Worm (Caenorhabditis elegans) whole organism, L1 larva: Measurements from ENCODE around the gene calf-1.

Experiments
- C04F5.9 ChIP-seq: sonication (generic microtip); optimal IDR thresholded peaks from 2 replicates; lab custom pipeline; 2016; ENCODE audit warnings: missing genetic modification characterization, missing compliant biosample characterization
- C16A3.4 ChIP-seq: fragments of 150-350 bp; optimal IDR thresholded peaks from 2 replicates; lab custom pipeline; 2014; ENCODE audit warnings: missing biosample characterization, missing genetic modification characterization
- C34B4.2 ChIP-seq: sonication (generic microtip); optimal IDR thresholded peaks from 2 replicates; lab custom pipeline; 2017; ENCODE audit warnings: mild to moderate bottlenecking, missing genetic modification characterization, missing compliant biosample characterization
- F16B12.6 ChIP-seq: fragments of 150-350 bp; optimal IDR thresholded peaks from 2 replicates; lab custom pipeline; 2014; ENCODE audit warnings: missing biosample characterization, missing genetic modification characterization
- Y116A8C.19 ChIP-seq: sonication (generic microtip); optimal IDR thresholded peaks from 2 replicates; lab custom pipeline; 2016; ENCODE audit warnings: missing compliant biosample characterization, missing genetic modification characterization, borderline replicate concordance
- aha-1 ChIP-seq: fragments of 150-350 bp; optimal IDR thresholded peaks from 2 replicates; lab custom pipeline; 2014; ENCODE audit warnings: missing biosample characterization, missing genetic modification characterization
- alr-1 ChIP-seq: fragments of 200-800 bp; sonication (Bioruptor generic); optimal IDR thresholded peaks from 2 replicates; lab custom pipeline; 2018; ENCODE audit warnings: borderline replicate concordance, mild to moderate bottlenecking, missing genetic modification characterization, missing compliant biosample characterization
- blmp-1 ChIP-seq: fragments of 150-350 bp; optimal IDR thresholded peaks from 2 replicates; lab custom pipeline; 2014; ENCODE audit warnings: missing biosample characterization, missing genetic modification characterization
- ceh-63 ChIP-seq: fragments of 200-800 bp; sonication (Bioruptor generic); optimal IDR thresholded peaks from 2 replicates; lab custom pipeline; 2018; ENCODE audit warnings: mild to moderate bottlenecking, missing genetic modification characterization, missing compliant biosample characterization
- ceh-8 ChIP-seq: fragments of 200-800 bp; sonication (Bioruptor generic); optimal IDR thresholded peaks from 2 replicates; lab custom pipeline; 2018; ENCODE audit warnings: mild to moderate bottlenecking, missing genetic modification characterization, moderate library complexity, missing compliant biosample characterization
- ceh-82 ChIP-seq, 3 experiments: fragments of 150-350 bp in 1 of 3; sonication (generic microtip) in 2 of 3; optimal IDR thresholded peaks; 2 replicates each; lab custom pipeline; 2014 to 2017; ENCODE audit warnings: missing biosample characterization in 3 of 3, missing genetic modification characterization in 3 of 3
- ceh-88 ChIP-seq: fragments of 200-800 bp; sonication (Bioruptor generic); IDR thresholded peaks from 2 replicates; pipeline ENCODE4 v1.3.6; 2022; ENCODE audit warnings: missing genetic modification characterization, missing compliant biosample characterization
- ces-1 ChIP-seq: fragments of 150-350 bp; optimal IDR thresholded peaks from 2 replicates; lab custom pipeline; 2014; ENCODE audit warnings: missing biosample characterization, missing genetic modification reagents, missing genetic modification characterization
- dpl-1 ChIP-seq, 3 experiments: fragments of 150-350 bp in 2 of 3; sonication (generic microtip) in 1 of 3; optimal IDR thresholded peaks; 2 replicates each; lab custom pipeline; 2014 to 2017; ENCODE audit warnings: missing biosample characterization in 3 of 3, missing genetic modification characterization in 3 of 3, missing genetic modification reagents in 3 of 3
- dsc-1 ChIP-seq: sonication (generic microtip); optimal IDR thresholded peaks from 2 replicates; lab custom pipeline; 2016; ENCODE audit warnings: mild to moderate bottlenecking, missing genetic modification characterization, missing compliant biosample characterization
- egl-27 ChIP-seq, 2 experiments: fragments of 150-350 bp in 1 of 2; sonication (generic microtip); optimal IDR thresholded peaks; 3 replicates each; lab custom pipeline; 2017 to 2018; ENCODE audit warnings: missing biosample characterization in 2 of 2, missing genetic modification characterization in 2 of 2, missing genetic modification reagents in 2 of 2
- elt-2 ChIP-seq: sonication (generic microtip); optimal IDR thresholded peaks from 2 replicates; lab custom pipeline; 2016; ENCODE audit warnings: missing genetic modification characterization, mild to moderate bottlenecking, inconsistent platforms, missing compliant biosample characterization, missing genetic modification reagents
- elt-3 ChIP-seq, 6 experiments: fragments of 150-350 bp in 1 of 6; sonication (generic microtip); optimal IDR thresholded peaks; 2 replicates each; lab custom pipeline; 2017 to 2018; ENCODE audit warnings: missing biosample characterization in 6 of 6, missing genetic modification characterization in 6 of 6, inconsistent platforms in 1 of 6
- ets-5 ChIP-seq: fragments of 200-800 bp; sonication (Bioruptor generic); IDR thresholded peaks from 2 replicates; pipeline ENCODE4 v1.3.6; 2022; ENCODE audit warnings: missing genetic modification characterization, missing compliant biosample characterization
- fkh-10 ChIP-seq: sonication (generic microtip); optimal IDR thresholded peaks from 2 replicates; lab custom pipeline; 2017; ENCODE audit warnings: missing biosample characterization, missing genetic modification reagents, missing genetic modification characterization
- fkh-4 ChIP-seq: sonication (generic microtip); optimal IDR thresholded peaks from 2 replicates; lab custom pipeline; 2016; ENCODE audit warnings: missing compliant biosample characterization, missing genetic modification characterization, borderline replicate concordance
- fos-1 ChIP-seq: fragments of 150-350 bp; optimal IDR thresholded peaks from 2 replicates; lab custom pipeline; 2014; ENCODE audit warnings: missing biosample characterization, missing genetic modification characterization
- grh-1 ChIP-seq: fragments of 200-800 bp; sonication (Bioruptor generic); IDR thresholded peaks from 2 replicates; pipeline ENCODE4 v1.3.6; 2022; ENCODE audit warnings: missing genetic modification reagents, missing genetic modification characterization, missing compliant biosample characterization
- hlh-4 ChIP-seq: sonication (generic microtip); optimal IDR thresholded peaks from 2 replicates; lab custom pipeline; 2016; ENCODE audit warnings: mild to moderate bottlenecking, missing genetic modification characterization, missing compliant biosample characterization
- isw-1 ChIP-seq: fragments of 200-800 bp; sonication (Bioruptor generic); IDR thresholded peaks from 2 replicates; pipeline ENCODE4 v1.3.6; 2022; ENCODE audit warnings: missing genetic modification characterization, missing compliant biosample characterization
- jun-1 ChIP-seq: fragments of 150-350 bp; optimal IDR thresholded peaks from 2 replicates; lab custom pipeline; 2014; ENCODE audit warnings: missing biosample characterization, missing genetic modification reagents, missing genetic modification characterization
- lin-14 ChIP-seq: fragments of 200-800 bp; sonication (Bioruptor generic); optimal IDR thresholded peaks from 2 replicates; lab custom pipeline; 2018; ENCODE audit warnings: mild to moderate bottlenecking, missing genetic modification characterization, moderate library complexity, missing compliant biosample characterization
- lin-15B ChIP-seq: fragments of 150-350 bp; sonication (generic microtip); optimal IDR thresholded peaks from 3 replicates; lab custom pipeline; 2014; ENCODE audit warnings: missing biosample characterization, missing genetic modification characterization
- lin-35 ChIP-seq, 2 experiments: fragments of 150-350 bp; optimal IDR thresholded peaks; 2 replicates each; lab custom pipeline; 2014; ENCODE audit warnings: missing biosample characterization in 2 of 2, missing genetic modification characterization in 2 of 2, missing genetic modification reagents in 2 of 2
- lsy-2 ChIP-seq, 2 experiments: fragments of 150-350 bp; optimal IDR thresholded peaks; 2 replicates each; lab custom pipeline; 2014; ENCODE audit warnings: missing biosample characterization in 2 of 2, missing genetic modification characterization in 2 of 2
- mab-9 ChIP-seq: fragments of 200-800 bp; sonication (Bioruptor generic); IDR thresholded peaks from 2 replicates; pipeline ENCODE4 v1.3.6; 2022; ENCODE audit warnings: missing genetic modification reagents, missing genetic modification characterization, missing compliant biosample characterization
- mdl-1 ChIP-seq, 2 experiments: fragments of 150-350 bp; optimal IDR thresholded peaks; 2 replicates each; lab custom pipeline; 2014 to 2017; ENCODE audit warnings: missing biosample characterization in 2 of 2, missing genetic modification characterization in 2 of 2, inconsistent platforms in 1 of 2
- mep-1 ChIP-seq: fragments of 150-350 bp; optimal IDR thresholded peaks from 2 replicates; lab custom pipeline; 2014; ENCODE audit warnings: missing biosample characterization, missing genetic modification characterization
- nhr-11 ChIP-seq: fragments of 150-350 bp; optimal IDR thresholded peaks from 2 replicates; lab custom pipeline; 2014; ENCODE audit warnings: missing biosample characterization, missing genetic modification characterization
- nhr-12 ChIP-seq: sonication (generic microtip); optimal IDR thresholded peaks from 2 replicates; lab custom pipeline; 2017; ENCODE audit warnings: missing biosample characterization, missing genetic modification characterization
- nhr-47 ChIP-seq: sonication (generic microtip); optimal IDR thresholded peaks from 2 replicates; lab custom pipeline; 2016; ENCODE audit warnings: mild to moderate bottlenecking, missing genetic modification characterization, moderate library complexity, missing compliant biosample characterization
- nhr-71 ChIP-seq: sonication (generic microtip); optimal IDR thresholded peaks from 2 replicates; lab custom pipeline; 2016; ENCODE audit warnings: mild to moderate bottlenecking, missing genetic modification characterization, moderate library complexity, missing compliant biosample characterization
- nhr-76 ChIP-seq: sonication (generic microtip); optimal IDR thresholded peaks from 2 replicates; lab custom pipeline; 2017; ENCODE audit warnings: missing biosample characterization, missing genetic modification characterization
- pax-3 ChIP-seq: fragments of 200-800 bp; sonication (Bioruptor generic); optimal IDR thresholded peaks from 2 replicates; lab custom pipeline; 2018; ENCODE audit warnings: mild to moderate bottlenecking, missing genetic modification characterization, moderate library complexity, missing compliant biosample characterization
- pqm-1 ChIP-seq: sonication (generic microtip); optimal IDR thresholded peaks from 3 replicates; lab custom pipeline; 2017; ENCODE audit warnings: missing biosample characterization, missing genetic modification characterization
- rnt-1 ChIP-seq: sonication (generic microtip); optimal IDR thresholded peaks from 2 replicates; lab custom pipeline; 2016; ENCODE audit warnings: mild to moderate bottlenecking, missing genetic modification characterization, moderate library complexity, missing compliant biosample characterization
- snpc-4 ChIP-seq: fragments of 150-350 bp; optimal IDR thresholded peaks from 2 replicates; lab custom pipeline; 2014; ENCODE audit warnings: missing biosample characterization, missing genetic modification characterization
- sox-4 ChIP-seq: sonication (generic microtip); optimal IDR thresholded peaks from 2 replicates; lab custom pipeline; 2016; ENCODE audit warnings: missing genetic modification characterization, missing compliant biosample characterization
- swsn-7 ChIP-seq: sonication (generic microtip); optimal IDR thresholded peaks from 2 replicates; lab custom pipeline; 2016; ENCODE audit warnings: missing genetic modification characterization, missing compliant biosample characterization
- tbx-2 ChIP-seq: sonication (generic microtip); optimal IDR thresholded peaks from 2 replicates; lab custom pipeline; 2016; ENCODE audit warnings: missing genetic modification characterization, missing compliant biosample characterization
- tlp-1 ChIP-seq: fragments of 150-350 bp; optimal IDR thresholded peaks from 2 replicates; lab custom pipeline; 2014; ENCODE audit warnings: missing biosample characterization, missing genetic modification characterization
- unc-30 ChIP-seq: sonication (generic microtip); optimal IDR thresholded peaks from 2 replicates; lab custom pipeline; 2017; ENCODE audit warnings: missing biosample characterization, missing genetic modification characterization
- unc-62 ChIP-seq: fragments of 150-350 bp; optimal IDR thresholded peaks from 2 replicates; lab custom pipeline; 2014; ENCODE audit warnings: missing biosample characterization, missing genetic modification reagents, missing genetic modification characterization
- xbp-1 ChIP-seq: sonication (generic microtip); optimal IDR thresholded peaks from 2 replicates; lab custom pipeline; 2016; ENCODE audit warnings: missing genetic modification characterization, missing compliant biosample characterization
- ztf-11 ChIP-seq, 2 experiments: sonication (generic microtip); optimal IDR thresholded peaks; 2 replicates each; lab custom pipeline; 2016 to 2017; ENCODE audit warnings: missing genetic modification characterization in 2 of 2, missing biosample characterization in 1 of 2, missing compliant biosample characterization in 1 of 2
- ztf-4 ChIP-seq: fragments of 150-350 bp; optimal IDR thresholded peaks from 2 replicates; lab custom pipeline; 2014; ENCODE audit warnings: missing biosample characterization, missing genetic modification characterization

The calf-1 gene

DNA sequence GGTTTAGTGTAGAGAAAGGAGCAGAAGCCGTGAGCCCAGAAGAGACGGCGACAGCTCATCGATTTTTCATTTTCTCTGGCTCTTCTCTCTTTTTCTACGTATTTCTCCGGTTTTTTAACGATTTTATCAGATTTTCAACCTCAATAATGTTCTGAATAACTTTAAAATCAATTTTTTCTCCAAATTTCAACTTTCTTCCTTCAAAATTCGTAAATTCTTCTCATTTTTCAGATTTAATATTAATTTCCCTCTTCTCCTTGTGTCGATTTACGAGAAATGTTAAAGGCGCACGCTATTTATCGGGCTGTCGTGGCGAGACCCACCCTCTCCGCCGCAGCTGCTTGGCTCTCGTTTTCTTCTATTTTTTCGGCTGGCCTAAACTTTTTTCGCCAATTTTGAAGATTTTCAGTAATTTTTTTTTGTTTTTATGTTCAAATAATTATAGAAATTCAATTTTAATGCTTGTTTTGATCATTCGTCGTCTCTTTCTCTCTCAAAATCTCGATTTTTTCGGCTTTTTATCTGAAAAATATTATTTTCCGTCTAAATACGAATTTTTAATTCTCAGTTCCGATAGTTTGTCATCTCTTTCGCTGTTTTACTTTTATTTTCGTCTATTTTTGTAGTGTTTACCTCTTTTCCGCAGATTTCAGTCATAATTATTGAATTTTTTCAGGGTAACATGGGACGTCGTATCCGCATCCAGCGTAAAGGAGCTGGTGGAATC lies at the start of gene calf-1, which contains the start of gene rpl-2:
calf-1 (minus strand) TSS at position 77 of the 727 bp plus-strand sequence.
rpl-2 (plus strand) TSS at position 677 of the 727 bp plus-strand sequence.
- no peak for TF ChIP-seq unc-62
- TF ChIP-seq swsn-7 (tag; lab: Kevin White, UChicago) = peak; percentile 53
- no peak for TF ChIP-seq grh-1 (GFP tag; lab: Robert Waterston, UW)
- TF ChIP-seq isw-1 (GFP tag; lab: Robert Waterston, UW) = peak; percentile 51
- TF ChIP-seq lin-14 (GFP tag; lab: Kevin White, UChicago) = no peak
- peak; percentile 59 for TF ChIP-seq xbp-1 (tag; lab: Kevin White, UChicago)
- no peak for TF ChIP-seq fkh-10
- TF ChIP-seq C16A3.4 (tag; lab: Kevin White, UChicago) = peak; percentile 67
- no peak for TF ChIP-seq alr-1 (tag; lab: Kevin White, UChicago)
- TF ChIP-seq mdl-1 (tag; optimal IDR thresholded peaks at IDR 0.05; lab: Kevin White, UChicago) = no peak
- no peak for TF ChIP-seq ceh-63 (GFP tag; lab: Kevin White, UChicago)
- no peak for TF ChIP-seq nhr-76
- TF ChIP-seq ceh-88 (GFP tag; lab: Robert Waterston, UW) = no peak
- TF ChIP-seq dpl-1 (GFP tag; optimal IDR thresholded peaks at IDR 0.05; lab: Kevin White, UChicago) = peak; percentile 55 to 67 (median 63)
- no peak for TF ChIP-seq tlp-1 (tag; lab: Kevin White, UChicago)
- peak; percentile 78 for TF ChIP-seq nhr-71
- TF ChIP-seq ztf-11 (tag; optimal IDR thresholded peaks at IDR 0.05; lab: Kevin White, UChicago) = no peak
- peak; percentile 24 to 61 (median 59) for TF ChIP-seq ceh-82 (tag; optimal IDR thresholded peaks at IDR 0.05; lab: Kevin White, UChicago)
- TF ChIP-seq sox-4 (tag; lab: Kevin White, UChicago) = no peak
- no peak for TF ChIP-seq ets-5
- TF ChIP-seq blmp-1 = peak; percentile 60
- TF ChIP-seq lsy-2 (tag; optimal IDR thresholded peaks at IDR 0.05; lab: Kevin White, UChicago) = peak; percentile 33 to 86
- no peak for TF ChIP-seq ces-1 (GFP tag; lab: Kevin White, UChicago)
- peak in 1 of 6 experiments; percentile 51 for TF ChIP-seq elt-3 (tag; optimal IDR thresholded peaks at IDR 0.05; lab: Kevin White, UChicago)
- TF ChIP-seq pax-3 (tag; lab: Kevin White, UChicago) = no peak
- TF ChIP-seq rnt-1 (tag; lab: Kevin White, UChicago) = peak; percentile 62
- no peak for TF ChIP-seq fos-1 (tag; lab: Kevin White, UChicago)
- TF ChIP-seq Y116A8C.19 (tag; lab: Kevin White, UChicago) = no peak
- no peak for TF ChIP-seq fkh-4 (tag; lab: Kevin White, UChicago)
- TF ChIP-seq unc-30 (tag; lab: Kevin White, UChicago) = no peak
- no peak for TF ChIP-seq ztf-4 (tag; lab: Kevin White, UChicago)
- no peak for TF ChIP-seq aha-1 (tag; lab: Kevin White, UChicago)
- no peak for TF ChIP-seq jun-1
- TF ChIP-seq F16B12.6 = peak; percentile 57
- peak; percentile 68 for TF ChIP-seq tbx-2 (tag; lab: Kevin White, UChicago)
- peak; percentile 69 for TF ChIP-seq nhr-47 (tag; lab: Kevin White, UChicago)
- no peak for TF ChIP-seq nhr-11 (tag; lab: Kevin White, UChicago)
- no peak for TF ChIP-seq ceh-8 (GFP tag; lab: Kevin White, UChicago)
- no peak for TF ChIP-seq egl-27 (tag; optimal IDR thresholded peaks at IDR 0.05; lab: Kevin White, UChicago)
- TF ChIP-seq snpc-4 (tag; lab: Kevin White, UChicago) = no peak
- no peak for TF ChIP-seq C34B4.2 (tag; lab: Kevin White, UChicago)
- peak; percentile 62 to 84 for TF ChIP-seq lin-35 (GFP tag; optimal IDR thresholded peaks at IDR 0.05; lab: Kevin White, UChicago)
- TF ChIP-seq nhr-12 (tag; lab: Kevin White, UChicago) = no peak
- TF ChIP-seq pqm-1 = no peak
- TF ChIP-seq mep-1 = peak; percentile 79
- TF ChIP-seq dsc-1 (tag; lab: Kevin White, UChicago) = peak; percentile 57
- TF ChIP-seq C04F5.9 (tag; lab: Kevin White, UChicago) = no peak
- TF ChIP-seq lin-15B (tag; lab: Kevin White, UChicago) = no peak
- TF ChIP-seq elt-2 = no peak
- TF ChIP-seq hlh-4 = no peak
- TF ChIP-seq mab-9 (GFP tag; lab: Robert Waterston, UW) = no peak
